Worm (Caenorhabditis elegans): Measurements from ENCODE around the gene nspc-19.
A peak's percentile ranks its signal among the peaks of the same experiment; 100 is the strongest.

DNA sequence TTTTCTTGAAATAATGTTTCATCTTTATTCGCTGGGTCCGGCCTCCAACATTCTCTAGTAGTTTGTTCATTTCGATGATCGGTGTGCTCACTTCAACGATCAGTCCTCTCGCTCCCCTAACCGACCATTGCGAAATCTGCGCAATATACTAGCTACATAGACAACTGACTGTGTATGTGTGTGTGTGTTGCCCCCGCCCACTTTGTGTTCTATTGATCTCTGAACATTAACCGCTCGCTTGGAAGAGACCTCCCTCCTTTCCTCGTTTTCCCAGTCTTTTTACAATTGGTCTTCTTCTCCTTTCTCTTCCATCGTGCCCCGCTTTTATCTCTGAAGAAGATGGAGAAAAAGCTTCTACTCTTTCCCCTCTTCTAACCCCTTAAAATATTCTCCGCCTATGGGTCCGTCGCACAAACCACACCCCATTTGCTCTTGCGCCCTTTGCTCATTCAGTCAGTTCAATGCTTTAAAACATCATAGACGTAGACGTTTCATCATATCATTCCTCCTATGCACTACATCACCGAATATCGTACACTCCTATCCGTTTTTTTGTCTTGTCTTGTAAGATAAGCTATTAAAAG, 28.9 kb downstream of the nspc-19 start:
- TF ChIP-seq sptf-1 (tag; optimal IDR thresholded peaks at IDR 0.05) (no peak), ztf-11 (tag; optimal IDR thresholded peaks at IDR 0.05) (no peak), nhr-12 (tag; optimal IDR thresholded peaks at IDR 0.05) (no peak), unc-62 (GFP tag; optimal IDR thresholded peaks at IDR 0.05) (peak; percentile 39), snpc-4 (tag; optimal IDR thresholded peaks at IDR 0.05) (no peak), mep-1 (tag; optimal IDR thresholded peaks at IDR 0.05) (no peak), elt-1 (tag; optimal IDR thresholded peaks at IDR 0.05; ENCODE audit: borderline replicate concordance, insufficient read depth) (no peak), lin-13 (tag; optimal IDR thresholded peaks at IDR 0.05) (no peak), pha-4 (tag; optimal IDR thresholded peaks at IDR 0.05) (no peak), elt-3 (tag; optimal IDR thresholded peaks at IDR 0.05) (no peak), ceh-43 (GFP tag; optimal IDR thresholded peaks at IDR 0.05) (no peak), nhr-28 (tag; optimal IDR thresholded peaks at IDR 0.05) (no peak), nhr-237 (tag; optimal IDR thresholded peaks at IDR 0.05) (peak; percentile 62)

Data from whole organism, mixed stage, embryonic.